Fruit fly (Drosophila melanogaster): ENCODE measurements around the gene Nepl20.

Nepl20 gene

dm6 chr3R:28856829-28857228, 23.8 kb upstream of the Nepl20 start:
- TF ChIP-seq Hr78 (GFP tag; optimal IDR thresholded peaks at IDR 0.05) (no peak), ey (GFP tag; optimal IDR thresholded peaks at IDR 0.05) (no peak)

dm6 chr3R:28857287-28858024, 23.1 kb upstream of the Nepl20 start:
- TF ChIP-seq sv (GFP tag; optimal IDR thresholded peaks at IDR 0.05): no peak
- TF ChIP-seq Hnf4 (GFP tag; optimal IDR thresholded peaks at IDR 0.05): peak; percentile 4
- TF ChIP-seq Dif (GFP tag; optimal IDR thresholded peaks at IDR 0.05; ENCODE audit: partially characterized antibody): no peak
- no peak for TF ChIP-seq Sp1 (GFP tag; optimal IDR thresholded peaks at IDR 0.05)
- TF ChIP-seq HLH106 (tag; optimal IDR thresholded peaks at IDR 0.05): peak; percentile 8
- peak in 1 of 2 experiments; percentile 31 for TF ChIP-seq foxo (GFP tag; optimal IDR thresholded peaks at IDR 0.05)
- no peak for TF ChIP-seq Rel (GFP tag; optimal IDR thresholded peaks at IDR 0.05)
- no peak for TF ChIP-seq Rel (tag; optimal IDR thresholded peaks at IDR 0.05)
- peak; percentile 25 for TF ChIP-seq fru (GFP tag; optimal IDR thresholded peaks at IDR 0.05)
- TF ChIP-seq br (GFP tag; optimal IDR thresholded peaks at IDR 0.05): peak; percentile 10
- TF ChIP-seq rgr (GFP tag; optimal IDR thresholded peaks at IDR 0.05): peak; percentile 7
- peak; percentile 0 for TF ChIP-seq h (GFP tag; optimal IDR thresholded peaks at IDR 0.05)

dm6 chr3R:28858241-28858647, 22.3 kb upstream of the Nepl20 start:
- TF ChIP-seq Dif (GFP tag; optimal IDR thresholded peaks at IDR 0.05; ENCODE audit: partially characterized antibody): peak; percentile 4
- TF ChIP-seq OdsH (GFP tag; optimal IDR thresholded peaks at IDR 0.05): no peak
- TF ChIP-seq brk (GFP tag; optimal IDR thresholded peaks at IDR 0.05): peak; percentile 1
- TF ChIP-seq CG32264 (GFP tag; optimal IDR thresholded peaks at IDR 0.05): no peak
- peak; percentile 25 for TF ChIP-seq h (GFP tag; optimal IDR thresholded peaks at IDR 0.05)
- TF ChIP-seq CrebA (GFP tag; optimal IDR thresholded peaks at IDR 0.05; ENCODE audit: borderline replicate concordance): peak; percentile 70
- TF ChIP-seq N (GFP tag; optimal IDR thresholded peaks at IDR 0.05): no peak
- peak; percentile 41 for TF ChIP-seq Hr83 (GFP tag; optimal IDR thresholded peaks at IDR 0.05; ENCODE audit: poor library complexity, severe bottlenecking)
- TF ChIP-seq CG9705 (GFP tag; optimal IDR thresholded peaks at IDR 0.05): peak; percentile 6
- peak; percentile 81 for TF ChIP-seq Rel (GFP tag; optimal IDR thresholded peaks at IDR 0.05)
- peak; percentile 21 for TF ChIP-seq Rel (tag; optimal IDR thresholded peaks at IDR 0.05)
- TF ChIP-seq Sp1 (GFP tag; optimal IDR thresholded peaks at IDR 0.05): peak; percentile 80
- peak; percentile 22 for TF ChIP-seq psq (GFP tag; optimal IDR thresholded peaks at IDR 0.05)

dm6 chr3R:28859058-28859526, 21.5 kb upstream of the Nepl20 start, which contains the start of gene Inx3:
Gene Inx3, minus strand, starts transcription at chr3R:28859497.
- TF ChIP-seq sage (GFP tag; optimal IDR thresholded peaks at IDR 0.05): no peak
- no peak for TF ChIP-seq GATAd (GFP tag; optimal IDR thresholded peaks at IDR 0.05)
- TF ChIP-seq Vsx2 (GFP tag; optimal IDR thresholded peaks at IDR 0.05; ENCODE audit: partially characterized antibody): peak; percentile 87
- no peak for TF ChIP-seq dsf (GFP tag; optimal IDR thresholded peaks at IDR 0.05; ENCODE audit: borderline replicate concordance)
- no peak for TF ChIP-seq N (GFP tag; optimal IDR thresholded peaks at IDR 0.05)
- TF ChIP-seq psq (GFP tag; optimal IDR thresholded peaks at IDR 0.05): peak; percentile 41
- peak; percentile 79 for TF ChIP-seq Dif (GFP tag; optimal IDR thresholded peaks at IDR 0.05; ENCODE audit: partially characterized antibody)
- TF ChIP-seq CG32264 (GFP tag; optimal IDR thresholded peaks at IDR 0.05): no peak
- no peak for TF ChIP-seq ey (GFP tag; optimal IDR thresholded peaks at IDR 0.05)
- no peak for TF ChIP-seq lola (GFP tag; optimal IDR thresholded peaks at IDR 0.05)
- TF ChIP-seq woc (GFP tag; optimal IDR thresholded peaks at IDR 0.05): no peak
- TF ChIP-seq brk (GFP tag; optimal IDR thresholded peaks at IDR 0.05): no peak
- TF ChIP-seq dl (GFP tag; optimal IDR thresholded peaks at IDR 0.05; ENCODE audit: insufficient read depth in 1 of 2, partially characterized antibody in 2 of 2): peak; percentile 74 to 87
- TF ChIP-seq jim (GFP tag; optimal IDR thresholded peaks at IDR 0.05): no peak
- TF ChIP-seq CrebA (GFP tag; optimal IDR thresholded peaks at IDR 0.05; ENCODE audit: borderline replicate concordance): peak; percentile 42
- no peak for TF ChIP-seq CG9705 (GFP tag; optimal IDR thresholded peaks at IDR 0.05)
- no peak for TF ChIP-seq usp (GFP tag; optimal IDR thresholded peaks at IDR 0.05)
- TF ChIP-seq Hr78 (GFP tag; optimal IDR thresholded peaks at IDR 0.05): no peak
- TF ChIP-seq Mio (GFP tag; optimal IDR thresholded peaks at IDR 0.05): no peak
- no peak for TF ChIP-seq rgr (GFP tag; optimal IDR thresholded peaks at IDR 0.05)
- no peak for TF ChIP-seq Rel (GFP tag; optimal IDR thresholded peaks at IDR 0.05)
- peak; percentile 67 for TF ChIP-seq Rel (tag; optimal IDR thresholded peaks at IDR 0.05)
- no peak for TF ChIP-seq sv (GFP tag; optimal IDR thresholded peaks at IDR 0.05)
- TF ChIP-seq foxo (GFP tag; optimal IDR thresholded peaks at IDR 0.05): peak in 1 of 2 experiments; percentile 25
- TF ChIP-seq Dfd (GFP tag; optimal IDR thresholded peaks at IDR 0.05): no peak
- TF ChIP-seq Jra (GFP tag; optimal IDR thresholded peaks at IDR 0.05): no peak
- TF ChIP-seq Sp1 (GFP tag; optimal IDR thresholded peaks at IDR 0.05): peak; percentile 8
- peak; percentile 28 for TF ChIP-seq br (GFP tag; optimal IDR thresholded peaks at IDR 0.05)
- peak; percentile 14 for TF ChIP-seq OdsH (GFP tag; optimal IDR thresholded peaks at IDR 0.05)
- no peak for TF ChIP-seq dmrt93B (GFP tag; optimal IDR thresholded peaks at IDR 0.05)
- peak; percentile 34 for TF ChIP-seq h (GFP tag; optimal IDR thresholded peaks at IDR 0.05)
- no peak for TF ChIP-seq Abd-B (GFP tag; optimal IDR thresholded peaks at IDR 0.05)
- no peak for TF ChIP-seq pan (optimal IDR thresholded peaks at IDR 0.05)
- peak; percentile 87 for TF ChIP-seq Hr83 (GFP tag; optimal IDR thresholded peaks at IDR 0.05; ENCODE audit: poor library complexity, severe bottlenecking)
- TF ChIP-seq Hnf4 (GFP tag; optimal IDR thresholded peaks at IDR 0.05): peak; percentile 28
- TF ChIP-seq fru (GFP tag; optimal IDR thresholded peaks at IDR 0.05): peak; percentile 3
- TF ChIP-seq Myc (optimal IDR thresholded peaks at IDR 0.05): no peak
- TF ChIP-seq tai (GFP tag; optimal IDR thresholded peaks at IDR 0.05): no peak
- no peak for TF ChIP-seq HLH106 (tag; optimal IDR thresholded peaks at IDR 0.05)

Data from whole organism, wandering third instar larva.